Worm (Caenorhabditis elegans) whole organism, midembryonic: ENCODE measurements around the gene R151.2.

ENCODE experiments used
- T22C8.4 ChIP-seq: fragments of 200-800 bp; sonication (Bioruptor generic); IDR thresholded peaks from 2 replicates; pipeline ENCODE4 v1.3.6; 2022; ENCODE audit warnings: missing genetic modification characterization, missing compliant biosample characterization
- cog-1 ChIP-seq: sonication (generic microtip); optimal IDR thresholded peaks from 2 replicates; lab custom pipeline; 2016; ENCODE audit warnings: missing genetic modification characterization, missing compliant biosample characterization
- flt-1 ChIP-seq: fragments of 200-800 bp; sonication (Bioruptor generic); IDR thresholded peaks from 2 replicates; pipeline ENCODE4 v1.3.6; 2022; ENCODE audit warnings: missing genetic modification characterization, missing compliant biosample characterization
- klf-2 ChIP-seq: fragments of 200-800 bp; sonication (Bioruptor generic); conservative IDR thresholded peaks from 2 replicates; pipeline ENCODE4 v1.3.6; 2022; ENCODE audit warnings: missing genetic modification reagents, missing genetic modification characterization, missing compliant biosample characterization
- ref-1 ChIP-seq: fragments of 200-800 bp; sonication (Bioruptor generic); conservative IDR thresholded peaks from 2 replicates; pipeline ENCODE4 v1.3.6; 2022; ENCODE audit warnings: missing genetic modification reagents, missing genetic modification characterization, missing compliant biosample characterization
- tab-1 ChIP-seq: fragments of 200-800 bp; sonication (Bioruptor generic); IDR thresholded peaks from 2 replicates; pipeline ENCODE4 v1.3.6; 2022; ENCODE audit warnings: missing genetic modification characterization, missing compliant biosample characterization
- ztf-23 ChIP-seq: fragments of 200-800 bp; sonication (Bioruptor generic); IDR thresholded peaks from 2 replicates; pipeline ENCODE4 v1.3.6; 2022; ENCODE audit warnings: missing genetic modification reagents, missing genetic modification characterization, missing compliant biosample characterization
- ztf-29 ChIP-seq: fragments of 200-800 bp; sonication (Bioruptor generic); IDR thresholded peaks from 2 replicates; pipeline ENCODE4 v1.3.6; 2022; ENCODE audit warnings: missing genetic modification reagents, missing genetic modification characterization, missing compliant biosample characterization

DNA sequence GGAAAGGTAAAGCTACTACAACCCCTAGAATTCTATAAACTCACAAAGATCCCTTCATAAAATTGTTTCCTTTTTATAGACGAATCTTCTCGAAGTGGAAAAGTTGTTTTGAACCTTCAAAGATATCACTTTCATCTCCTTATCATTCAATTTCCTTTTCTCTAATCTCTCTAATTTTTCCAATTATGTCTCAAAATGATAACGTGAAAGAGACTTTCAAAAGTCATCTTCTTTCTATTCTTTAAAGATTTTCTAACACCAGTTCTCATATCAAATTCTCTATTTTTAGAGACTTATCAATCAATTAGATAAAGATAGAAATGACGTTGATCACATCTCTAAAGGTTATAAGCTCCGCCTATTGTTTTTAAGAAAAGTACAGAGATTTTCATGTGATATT is 10.3 kb upstream of the R151.2 start:
- no peak for TF ChIP-seq tab-1
- TF ChIP-seq flt-1, result no peak
- TF ChIP-seq ztf-23 (GFP tag; lab: Robert Waterston, UW), result no peak
- no peak for TF ChIP-seq klf-2 (GFP tag; lab: Robert Waterston, UW)
- TF ChIP-seq cog-1 (tag; lab: Kevin White, UChicago), result no peak
- no peak for TF ChIP-seq T22C8.4 (GFP tag; lab: Robert Waterston, UW)
- no peak for TF ChIP-seq ztf-29 (GFP tag; lab: Robert Waterston, UW)
- TF ChIP-seq ref-1, result no peak
